Worm (Caenorhabditis elegans): ENCODE measurements around the gene C01G10.5.

The C01G10.5 gene

ce11 chrV:15105893-15106598 is 16.7 kb upstream of the C01G10.5 start, which contains the start of gene C01G10.14:
Gene C01G10.14, minus strand, starts transcription at chrV:15105943.
- 0 out of 2 replicates have a peak, but pooled peaks have one; percentile 14 for TF ChIP-seq egl-43 (GFP tag; IDR thresholded peaks at IDR 0.05)
- TF ChIP-seq lim-7 (GFP tag; IDR thresholded peaks at IDR 0.05): peak; percentile 67
- TF ChIP-seq hmg-1.1 (GFP tag; IDR thresholded peaks at IDR 0.05): peak; percentile 21; the same call in 1 of the 2 replicates
- TF ChIP-seq ceh-44 (GFP tag; IDR thresholded peaks at IDR 0.05): 0 out of 2 replicates have a peak, but pooled peaks have one; percentile 37
- TF ChIP-seq dmd-8 (GFP tag; IDR thresholded peaks at IDR 0.05): 0 out of 2 replicates have a peak, but pooled peaks have one; percentile 58

ce11 chrV:15099447-15099846 is 10.1 kb upstream of the C01G10.5 start, which contains the start of gene C01G10.1:
Gene C01G10.1, plus strand, starts transcription at chrV:15099747.
- TF ChIP-seq zip-2 (tag; optimal IDR thresholded peaks at IDR 0.05): no peak
- TF ChIP-seq snpc-1.2 (GFP tag; IDR thresholded peaks at IDR 0.05): no peak
- no peak for TF ChIP-seq skn-1 (tag; optimal IDR thresholded peaks at IDR 0.05)
- TF ChIP-seq egl-27 (tag; optimal IDR thresholded peaks at IDR 0.05): no peak
- TF ChIP-seq aha-1 (tag): no peak
- TF ChIP-seq mes-2 (tag; optimal IDR thresholded peaks at IDR 0.05; ENCODE audit: poor library complexity, severe bottlenecking): no peak
- TF ChIP-seq dmd-8 (GFP tag; IDR thresholded peaks at IDR 0.05): no peak
- TF ChIP-seq tag-97 (GFP tag; IDR thresholded peaks at IDR 0.05): no peak
- TF ChIP-seq lin-15B (tag; optimal IDR thresholded peaks at IDR 0.05): no peak
- TF ChIP-seq ceh-32 (tag; optimal IDR thresholded peaks at IDR 0.05; ENCODE audit: poor library complexity): no peak
- no peak for TF ChIP-seq saeg-2 (GFP tag; IDR thresholded peaks at IDR 0.05)
- no peak for TF ChIP-seq zag-1 (tag; optimal IDR thresholded peaks at IDR 0.05)
- TF ChIP-seq cey-2 (tag; optimal IDR thresholded peaks at IDR 0.05; ENCODE audit: borderline replicate concordance, insufficient read depth): no peak
- no peak for TF ChIP-seq pqm-1 (tag; optimal IDR thresholded peaks at IDR 0.05)
- TF ChIP-seq F10B5.3 (tag; optimal IDR thresholded peaks at IDR 0.05): no peak

- TF ChIP-seq daf-16 (GFP tag; optimal IDR thresholded peaks at IDR 0.05): no peak
- TF ChIP-seq daf-16 (tag; optimal IDR thresholded peaks at IDR 0.05): no peak
- TF ChIP-seq zip-2 (tag; optimal IDR thresholded peaks at IDR 0.05): no peak
Observed at ce11 chrV:15094749-15095148, 5.4 kb upstream of the C01G10.5 start, which contains the start of gene srx-78. Gene srx-78, plus strand, starts transcription at chrV:15095049.

- TF ChIP-seq rbr-2 (tag; optimal IDR thresholded peaks at IDR 0.05) (no peak), hlh-11 (tag; optimal IDR thresholded peaks at IDR 0.05) (no peak), zip-11 (GFP tag; IDR thresholded peaks at IDR 0.05) (no peak), mxl-2 (GFP tag; conservative IDR thresholded peaks at IDR 0.05) (no peak), lin-38 (GFP tag; IDR thresholded peaks at IDR 0.05) (no peak)
Observed at ce11 chrV:15092666-15093065, 3.3 kb upstream of the C01G10.5 start, which contains the start of gene txt-12. Gene txt-12, plus strand, starts transcription at chrV:15092966.

- no peak for TF ChIP-seq duxl-1 (tag; optimal IDR thresholded peaks at IDR 0.05; ENCODE audit: poor library complexity)
- no peak for TF ChIP-seq dve-1 (tag; optimal IDR thresholded peaks at IDR 0.05; ENCODE audit: insufficient read depth)
- TF ChIP-seq lin-15B (tag; optimal IDR thresholded peaks at IDR 0.05): no peak
- no peak for TF ChIP-seq snpc-1.2 (GFP tag; IDR thresholded peaks at IDR 0.05)
- no peak for TF ChIP-seq sdz-12 (GFP tag; optimal IDR thresholded peaks at IDR 0.05)
Observed at ce11 chrV:15090457-15090856, 1.1 kb upstream of the C01G10.5 start, which contains the start of gene C01G10.17. Gene C01G10.17, plus strand, starts transcription at chrV:15090757.

ce11 chrV:15088613-15089012 is 725 bp downstream of the C01G10.5 start, which contains the start of gene C01G10.18:
Gene C01G10.18, minus strand, starts transcription at chrV:15088713.
- TF ChIP-seq ZK337.2 (GFP tag; IDR thresholded peaks at IDR 0.05) (no peak), skn-1 (tag; optimal IDR thresholded peaks at IDR 0.05) (no peak), ztf-11 (tag; optimal IDR thresholded peaks at IDR 0.05) (no peak), nhr-77 (tag; optimal IDR thresholded peaks at IDR 0.05) (no peak), ctbp-1 (GFP tag; IDR thresholded peaks at IDR 0.05) (no peak), aha-1 (tag) (no peak), snpc-4 (tag; optimal IDR thresholded peaks at IDR 0.05) (no peak), lin-29 (GFP tag; IDR thresholded peaks at IDR 0.05) (no peak), duxl-1 (tag; optimal IDR thresholded peaks at IDR 0.05; ENCODE audit: poor library complexity) (no peak), cey-2 (tag; optimal IDR thresholded peaks at IDR 0.05; ENCODE audit: borderline replicate concordance, insufficient read depth) (no peak), ceh-62 (tag; optimal IDR thresholded peaks at IDR 0.05) (no peak), nhr-76 (tag; optimal IDR thresholded peaks at IDR 0.05) (no peak), dve-1 (tag; optimal IDR thresholded peaks at IDR 0.05; ENCODE audit: insufficient read depth) (no peak), nhr-11 (tag; optimal IDR thresholded peaks at IDR 0.05) (no peak)

Data from whole organism, L4 larva.